Fruit fly (Drosophila melanogaster) whole organism, embryonic: Measurements from ENCODE around the gene Oatp74D.
A peak's percentile ranks its signal among the peaks of the same experiment; 100 is the strongest.

Experiments used
- B-H1 ChIP-seq: fragments of 200-800 bp; sonication (Bioruptor generic); IDR thresholded peaks from 3 replicates; pipeline ENCODE4 v1.3.6; 2022; ENCODE audit warnings: missing biosample characterization, missing genetic modification characterization
- CG10209 ChIP-seq: fragments of 200-800 bp; sonication (Bioruptor generic); optimal IDR thresholded peaks from 3 replicates; lab custom pipeline; 2017; ENCODE audit warnings: missing biosample characterization, mild to moderate bottlenecking, missing genetic modification characterization, missing genetic modification reagents
- CG1024 ChIP-seq: fragments of 200-800 bp; sonication (Bioruptor generic); IDR thresholded peaks from 2 replicates; pipeline ENCODE4 v1.3.6; 2022; ENCODE audit warnings: missing biosample characterization, missing genetic modification characterization
- CG11093 ChIP-seq: fragments of 200-800 bp; sonication (Bioruptor generic); IDR thresholded peaks from 3 replicates; pipeline ENCODE4 v1.3.6; 2022; ENCODE audit warnings: missing biosample characterization, missing genetic modification characterization
- CG11723 ChIP-seq: fragments of 200-800 bp; sonication (Bioruptor generic); optimal IDR thresholded peaks from 2 replicates; lab custom pipeline; 2017; ENCODE audit warnings: missing biosample characterization, mild to moderate bottlenecking, missing genetic modification characterization
- CG12236 ChIP-seq: fragments of 200-800 bp; sonication (Bioruptor generic); optimal IDR thresholded peaks from 2 replicates; lab custom pipeline; 2016; ENCODE audit warnings: missing biosample characterization, missing genetic modification characterization
- CG13424 ChIP-seq: fragments of 200-800 bp; sonication (Bioruptor generic); optimal IDR thresholded peaks from 2 replicates; lab custom pipeline; 2019; ENCODE audit warnings: missing biosample characterization, mild to moderate bottlenecking, missing genetic modification characterization, moderate library complexity
- CG13624 ChIP-seq: fragments of 200-800 bp; sonication (Bioruptor generic); optimal IDR thresholded peaks from 2 replicates; lab custom pipeline; 2016; ENCODE audit warnings: missing biosample characterization, missing genetic modification characterization
- CG14710 ChIP-seq: fragments of 200-800 bp; sonication (Bioruptor generic); optimal IDR thresholded peaks from 3 replicates; lab custom pipeline; 2019; ENCODE audit warnings: missing biosample characterization, mild to moderate bottlenecking, missing genetic modification characterization, moderate library complexity
- CG1529 ChIP-seq: fragments of 200-800 bp; sonication (Bioruptor generic); optimal IDR thresholded peaks from 3 replicates; lab custom pipeline; 2018; ENCODE audit warnings: missing biosample characterization, missing genetic modification characterization
- CG1792 ChIP-seq: fragments of 200-800 bp; sonication (Bioruptor generic); optimal IDR thresholded peaks from 2 replicates; lab custom pipeline; 2016; ENCODE audit warnings: missing biosample characterization, missing genetic modification characterization
- CG1832 ChIP-seq: fragments of 200-800 bp; sonication (Bioruptor generic); optimal IDR thresholded peaks from 2 replicates; lab custom pipeline; 2017; ENCODE audit warnings: missing biosample characterization, mild to moderate bottlenecking, missing genetic modification characterization, inconsistent platforms
- CG31388 ChIP-seq: fragments of 200-800 bp; sonication (Bioruptor generic); optimal IDR thresholded peaks from 2 replicates; lab custom pipeline; 2016; ENCODE audit warnings: missing biosample characterization, missing genetic modification characterization
- CG31441 ChIP-seq: fragments of 200-800 bp; sonication (Bioruptor generic); IDR thresholded peaks from 2 replicates; pipeline ENCODE4 v1.3.6; 2022; ENCODE audit warnings: missing biosample characterization, missing genetic modification characterization
- CG3163 ChIP-seq: fragments of 200-800 bp; sonication (Bioruptor generic); optimal IDR thresholded peaks from 3 replicates; lab custom pipeline; 2016; ENCODE audit warnings: missing biosample characterization, missing genetic modification characterization
- CG3281 ChIP-seq: fragments of 200-800 bp; sonication (Bioruptor generic); optimal IDR thresholded peaks from 3 replicates; lab custom pipeline; 2017; ENCODE audit warnings: missing biosample characterization, mild to moderate bottlenecking, missing genetic modification characterization
- CG4360 ChIP-seq: fragments of 200-800 bp; sonication (Bioruptor generic); IDR thresholded peaks from 2 replicates; pipeline ENCODE4 v1.3.6; 2022; ENCODE audit warnings: missing biosample characterization, missing genetic modification characterization
- CG4404 ChIP-seq: fragments of 200-800 bp; sonication (Bioruptor generic); IDR thresholded peaks from 2 replicates; pipeline ENCODE4 v1.3.6; 2022; ENCODE audit warnings: missing biosample characterization, missing genetic modification characterization
- CG6175 ChIP-seq: fragments of 200-800 bp; sonication (Bioruptor generic); IDR thresholded peaks from 3 replicates; pipeline ENCODE4 v1.3.6; 2022; ENCODE audit warnings: missing biosample characterization, missing genetic modification characterization
- CG7372 ChIP-seq: fragments of 200-800 bp; sonication (Bioruptor generic); IDR thresholded peaks from 2 replicates; pipeline ENCODE4 v1.3.6; 2022; ENCODE audit warnings: missing biosample characterization, missing genetic modification characterization
- CG7839 ChIP-seq: fragments of 200-800 bp; sonication (Bioruptor generic); optimal IDR thresholded peaks from 3 replicates; lab custom pipeline; 2018; ENCODE audit warnings: missing biosample characterization, mild to moderate bottlenecking, missing genetic modification characterization, moderate library complexity
- Dbx ChIP-seq: fragments of 200-800 bp; sonication (Bioruptor generic); IDR thresholded peaks from 3 replicates; pipeline ENCODE4 v1.3.6; 2022; ENCODE audit warnings: missing biosample characterization, missing genetic modification characterization
- Dfd ChIP-seq, 2 experiments: fragments of >200 bp; optimal IDR thresholded peaks; 2 replicates each; lab custom pipeline; 2017; ENCODE audit warnings: missing biosample characterization in 2 of 2, missing genetic modification characterization in 2 of 2
- Dip3 ChIP-seq: fragments of 200-800 bp; sonication (Bioruptor generic); optimal IDR thresholded peaks from 3 replicates; lab custom pipeline; 2016; ENCODE audit warnings: missing biosample characterization, missing genetic modification characterization
- Drgx ChIP-seq: fragments of 200-800 bp; sonication (Bioruptor generic); IDR thresholded peaks from 2 replicates; pipeline ENCODE4 v1.3.6; 2022; ENCODE audit warnings: missing biosample characterization, missing genetic modification characterization
- E2f1 ChIP-seq: fragments of 200-800 bp; sonication (Bioruptor generic); IDR thresholded peaks from 2 replicates; pipeline ENCODE4 v1.3.6; 2022; ENCODE audit warnings: missing biosample characterization, missing genetic modification characterization
- ERR ChIP-seq: fragments of 200-800 bp; sonication (Bioruptor generic); optimal IDR thresholded peaks from 2 replicates; lab custom pipeline; 2016; ENCODE audit warnings: missing biosample characterization, missing genetic modification characterization
- Ets65A ChIP-seq: fragments of 200-800 bp; sonication (Bioruptor generic); peaks from one replicate; lab custom pipeline; 2016; ENCODE audit warnings: missing biosample characterization, missing genetic modification characterization
- Hey ChIP-seq: fragments of 200-800 bp; sonication (Bioruptor generic); optimal IDR thresholded peaks from 3 replicates; lab custom pipeline; 2018; ENCODE audit warnings: missing biosample characterization, mild to moderate bottlenecking, missing genetic modification characterization
- Hr51 ChIP-seq, 2 experiments: fragments of 200-800 bp; sonication (Bioruptor generic); optimal IDR thresholded peaks; 2 replicates in 1 of 2; 3 replicates in 1 of 2; lab custom pipeline; 2016 to 2018; ENCODE audit warnings: missing biosample characterization in 2 of 2, missing genetic modification characterization in 2 of 2, mild to moderate bottlenecking in 1 of 2, moderate library complexity in 1 of 2
- NC2α ChIP-seq: fragments of 200-800 bp; sonication (Bioruptor generic); optimal IDR thresholded peaks from 2 replicates; lab custom pipeline; 2016; ENCODE audit warnings: missing biosample characterization, missing genetic modification characterization
- NfI ChIP-seq: fragments of 200-800 bp; sonication (Bioruptor generic); optimal IDR thresholded peaks from 3 replicates; lab custom pipeline; 2018; ENCODE audit warnings: missing biosample characterization, mild to moderate bottlenecking, missing genetic modification characterization, moderate library complexity
- Oaz ChIP-seq: fragments of 200-800 bp; sonication (Bioruptor generic); IDR thresholded peaks from 2 replicates; pipeline ENCODE4 v1.3.6; 2022; ENCODE audit warnings: missing biosample characterization, missing genetic modification characterization
- Oli ChIP-seq: fragments of 200-800 bp; sonication (Bioruptor generic); optimal IDR thresholded peaks from 2 replicates; lab custom pipeline; 2018; ENCODE audit warnings: missing biosample characterization, mild to moderate bottlenecking, missing genetic modification characterization, moderate library complexity
- Opbp ChIP-seq: fragments of 200-800 bp; sonication (Bioruptor generic); IDR thresholded peaks from 3 replicates; pipeline ENCODE4 v1.3.6; 2022; ENCODE audit warnings: missing biosample characterization, missing genetic modification characterization; ENCODE audit not compliant: partially characterized antibody
- PHDP ChIP-seq: fragments of 200-800 bp; sonication (Bioruptor generic); optimal IDR thresholded peaks from 3 replicates; lab custom pipeline; 2018; ENCODE audit warnings: missing biosample characterization, mild to moderate bottlenecking, missing genetic modification characterization, moderate library complexity
- Ravus ChIP-seq: fragments of 200-800 bp; sonication (Bioruptor generic); IDR thresholded peaks from 2 replicates; pipeline ENCODE4 v1.3.6; 2022; ENCODE audit warnings: missing biosample characterization, missing genetic modification characterization
- Xrp1 ChIP-seq: fragments of 200-800 bp; sonication (Bioruptor generic); IDR thresholded peaks from 2 replicates; pipeline ENCODE4 v1.3.6; 2022; ENCODE audit warnings: missing biosample characterization, missing genetic modification characterization
- aop ChIP-seq: fragments of 200-800 bp; sonication (Bioruptor generic); IDR thresholded peaks from 2 replicates; pipeline ENCODE4 v1.3.6; 2022; ENCODE audit warnings: missing biosample characterization, missing genetic modification characterization
- ap ChIP-seq: fragments of 200-800 bp; sonication (Bioruptor generic); IDR thresholded peaks from 2 replicates; pipeline ENCODE4 v1.3.6; 2022; ENCODE audit warnings: missing biosample characterization, missing genetic modification characterization
- cas ChIP-seq: fragments of 200-800 bp; sonication (Bioruptor generic); IDR thresholded peaks from 2 replicates; pipeline ENCODE4 v1.3.6; 2022; ENCODE audit warnings: missing biosample characterization, missing genetic modification characterization
- chm ChIP-seq: fragments of 200-800 bp; sonication (Bioruptor generic); IDR thresholded peaks from 2 replicates; pipeline ENCODE4 v1.3.6; 2022; ENCODE audit warnings: missing biosample characterization, missing genetic modification characterization
- fd96Cb ChIP-seq: fragments of 200-800 bp; sonication (Bioruptor generic); optimal IDR thresholded peaks from 2 replicates; lab custom pipeline; 2018; ENCODE audit warnings: missing biosample characterization, mild to moderate bottlenecking, missing genetic modification characterization, moderate library complexity
- ham ChIP-seq: fragments of 200-800 bp; sonication (Bioruptor generic); IDR thresholded peaks from 2 replicates; pipeline ENCODE4 v1.3.6; 2022; ENCODE audit warnings: missing biosample characterization, missing genetic modification characterization
- hkb ChIP-seq, 2 experiments: fragments of 200-800 bp in 1 of 2; fragments of >200 bp in 1 of 2; sonication (Bioruptor generic) in 1 of 2; IDR thresholded peaks in 1 of 2; optimal IDR thresholded peaks in 1 of 2; 2 replicates each; pipeline versions ENCODE4 v1.3.6 to Lab custom; 2017 to 2022; ENCODE audit warnings: missing biosample characterization in 1 of 2, missing genetic modification characterization in 1 of 2
- lbe ChIP-seq: fragments of 200-800 bp; sonication (Bioruptor generic); optimal IDR thresholded peaks from 2 replicates; lab custom pipeline; 2016; ENCODE audit warnings: missing biosample characterization, mild to moderate bottlenecking, missing genetic modification characterization
- otp ChIP-seq: fragments of 200-800 bp; sonication (Bioruptor generic); IDR thresholded peaks from 3 replicates; pipeline ENCODE4, ENCODE4 v1.3.6; 2022; ENCODE audit warnings: missing biosample characterization, missing genetic modification characterization
- pfk ChIP-seq: fragments of 200-800 bp; sonication (Bioruptor generic); optimal IDR thresholded peaks from 2 replicates; lab custom pipeline; 2018; ENCODE audit warnings: missing biosample characterization, mild to moderate bottlenecking, missing genetic modification characterization, moderate library complexity
- pzg ChIP-seq: fragments of 200-800 bp; sonication (Bioruptor generic); optimal IDR thresholded peaks from 3 replicates; lab custom pipeline; 2018; ENCODE audit warnings: missing biosample characterization, mild to moderate bottlenecking, missing genetic modification characterization, moderate library complexity
- sug ChIP-seq: fragments of 200-800 bp; optimal IDR thresholded peaks from 2 replicates; lab custom pipeline; 2019; ENCODE audit warnings: missing biosample characterization, mild to moderate bottlenecking, missing genetic modification characterization, moderate library complexity
- ttk ChIP-seq: fragments of 200-800 bp; sonication (Bioruptor generic); IDR thresholded peaks from 2 replicates; pipeline ENCODE4 v2.1.2; 2022; ENCODE audit warnings: missing biosample characterization, missing genetic modification characterization

Gene Oatp74D

DNA sequence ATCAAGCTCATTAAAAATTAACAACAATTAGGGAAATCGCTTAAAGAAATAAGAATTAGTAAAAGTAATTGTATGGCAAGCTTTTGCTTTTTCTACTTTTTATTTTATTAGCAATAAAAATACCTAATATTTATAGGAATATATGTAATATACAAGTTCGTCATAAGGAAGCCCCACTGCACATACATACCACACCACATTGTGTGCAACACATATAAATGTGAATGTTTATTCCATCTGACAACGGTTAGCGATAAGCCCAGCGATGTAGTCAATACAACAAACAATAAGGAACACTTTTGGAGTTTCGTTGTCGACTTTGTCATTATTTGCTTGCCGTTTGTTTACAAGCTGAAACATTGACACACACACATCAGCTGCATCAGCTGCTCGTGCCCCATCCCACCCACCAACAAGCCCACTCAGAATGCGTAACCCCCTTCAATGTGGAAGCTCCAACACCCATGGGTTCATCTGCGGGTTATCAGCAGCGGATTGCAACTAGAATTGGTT, 1.6 kb upstream of the Oatp74D start (continued):
- peak; percentile 86 for TF ChIP-seq CG12236
- TF ChIP-seq ap (GFP tag; lab: Robert Waterston, UW), result peak; percentile 30; the same call in 1 of the 2 replicates
- peak; percentile 85 for TF ChIP-seq CG31441 (GFP tag; lab: Robert Waterston, UW)
- peak; percentile 44; the same call in 1 of the 2 replicates for TF ChIP-seq E2f1 (GFP tag; lab: Robert Waterston, UW)
- TF ChIP-seq cas (GFP tag; lab: Robert Waterston, UW), result no peak
- no peak for TF ChIP-seq NfI (GFP tag; lab: Kevin White, UChicago)
- no peak for TF ChIP-seq ham (GFP tag; lab: Robert Waterston, UW)
- no peak for TF ChIP-seq Dbx (GFP tag; lab: Robert Waterston, UW)
- TF ChIP-seq aop (GFP tag; lab: Robert Waterston, UW), result no peak
- TF ChIP-seq CG1792 (GFP tag; lab: Kevin White, UChicago), result peak; percentile 73
- TF ChIP-seq CG14710, result peak; percentile 94
- 0 out of 2 replicates have a peak, but pooled peaks have one; percentile 15 for TF ChIP-seq Oaz (GFP tag; lab: Robert Waterston, UW)
- peak; percentile 65 for TF ChIP-seq lbe (GFP tag; lab: Kevin White, UChicago)
- peak; percentile 10; the same call in 1 of the 3 replicates for TF ChIP-seq B-H1 (GFP tag; lab: Robert Waterston, UW)
- TF ChIP-seq CG11093 (GFP tag; lab: Robert Waterston, UW), result 0 out of 3 replicates have a peak, but pooled peaks have one; percentile 30
- TF ChIP-seq sug (tag; lab: Kevin White, UChicago), result peak; percentile 8
- peak; percentile 53 for TF ChIP-seq Oli (tag; lab: Kevin White, UChicago)
- TF ChIP-seq PHDP (tag; lab: Kevin White, UChicago), result peak; percentile 78
- TF ChIP-seq CG1024 (GFP tag; lab: Robert Waterston, UW), result peak; percentile 70; the same call in 1 of the 2 replicates
- TF ChIP-seq Drgx (GFP tag; lab: Robert Waterston, UW), result peak; percentile 40; the same call in 1 of the 2 replicates
- TF ChIP-seq Xrp1 (GFP tag; lab: Robert Waterston, UW), result peak; percentile 86
- peak; percentile 92 for TF ChIP-seq CG1529 (GFP tag; lab: Kevin White, UChicago)
- TF ChIP-seq CG13424, result peak; percentile 73
- TF ChIP-seq CG1832 (GFP tag; lab: Kevin White, UChicago), result no peak
- TF ChIP-seq Ets65A (GFP tag; lab: Kevin White, UChicago), result peak; percentile 80
- TF ChIP-seq CG6175 (GFP tag; lab: Robert Waterston, UW), result no peak
- TF ChIP-seq CG3281 (GFP tag; lab: Kevin White, UChicago), result peak; percentile 24
- TF ChIP-seq Hr51 (GFP tag; optimal IDR thresholded peaks at IDR 0.05; lab: Kevin White, UChicago), result peak; percentile 7 to 48
- TF ChIP-seq hkb (optimal IDR thresholded peaks at IDR 0.05; lab: Kevin White, UChicago), result no peak
- TF ChIP-seq hkb (GFP tag; IDR thresholded peaks at IDR 0.05; lab: Robert Waterston, UW), result peak; percentile 66
- TF ChIP-seq CG4360 (GFP tag; lab: Robert Waterston, UW), result peak; percentile 71
- TF ChIP-seq otp (GFP tag; lab: Robert Waterston, UW), result peak; percentile 76; the same call in 2 of the 3 replicates
- no peak for TF ChIP-seq Dfd (GFP tag; optimal IDR thresholded peaks at IDR 0.05; lab: Kevin White, UChicago)
- TF ChIP-seq ttk (GFP tag; lab: Robert Waterston, UW), result no peak
- TF ChIP-seq Opbp, result no peak
- no peak for TF ChIP-seq CG4404 (GFP tag; lab: Robert Waterston, UW)
- TF ChIP-seq fd96Cb (tag; lab: Kevin White, UChicago), result peak; percentile 61
- TF ChIP-seq NC2α, result peak; percentile 56
- peak; percentile 88; the same call in 1 of the 2 replicates for TF ChIP-seq chm (GFP tag; lab: Robert Waterston, UW)
- no peak for TF ChIP-seq CG13624 (GFP tag; lab: Kevin White, UChicago)
- TF ChIP-seq Ravus (GFP tag; lab: Robert Waterston, UW), result no peak
- no peak for TF ChIP-seq pzg (GFP tag; lab: Kevin White, UChicago)
- peak; percentile 77 for TF ChIP-seq Hey (tag; lab: Kevin White, UChicago)
- peak; percentile 37 for TF ChIP-seq CG7839 (tag; lab: Kevin White, UChicago)
- peak; percentile 87 for TF ChIP-seq CG11723 (GFP tag; lab: Kevin White, UChicago)
- TF ChIP-seq pfk (GFP tag; lab: Kevin White, UChicago), result peak; percentile 69
- TF ChIP-seq CG10209 (GFP tag; lab: Kevin White, UChicago), result peak; percentile 79
- TF ChIP-seq CG3163 (GFP tag; lab: Kevin White, UChicago), result no peak
- peak; percentile 1 for TF ChIP-seq ERR (GFP tag; lab: Kevin White, UChicago)
- TF ChIP-seq CG7372 (GFP tag; lab: Robert Waterston, UW), result no peak
- TF ChIP-seq Dip3 (GFP tag; lab: Kevin White, UChicago), result no peak
- TF ChIP-seq CG31388 (GFP tag; lab: Kevin White, UChicago), result no peak
